Worm (Caenorhabditis elegans): Measurements from ENCODE around the gene Y48E1C.2.

Y48E1C.2 gene

ce11 chrII:13469043-13469652 lies 44.8 kb downstream of the Y48E1C.2 start, which contains the start of gene E01G4.3 (continued):
- TF ChIP-seq unc-130 (GFP tag; optimal IDR thresholded peaks at IDR 0.05) (no peak), ama-1 (optimal IDR thresholded peaks at IDR 0.05) (no peak), nhr-111 (GFP tag; optimal IDR thresholded peaks at IDR 0.05) (no peak), vab-7 (GFP tag; IDR thresholded peaks at IDR 0.05) (no peak), lir-3 (tag; optimal IDR thresholded peaks at IDR 0.05) (no peak), skn-1 (tag; optimal IDR thresholded peaks at IDR 0.05) (no peak), ceh-62 (tag; optimal IDR thresholded peaks at IDR 0.05) (no peak), nhr-11 (tag; optimal IDR thresholded peaks at IDR 0.05) (peak; percentile 94), mdt-29 (GFP tag; IDR thresholded peaks at IDR 0.05) (no peak), fkh-10 (GFP tag; optimal IDR thresholded peaks at IDR 0.05) (no peak), ceh-32 (tag; optimal IDR thresholded peaks at IDR 0.05; ENCODE audit: poor library complexity) (no peak), lin-1 (GFP tag; IDR thresholded peaks at IDR 0.05) (peak; percentile 73; the same call in 1 of the 2 replicates), F44E2.7 (GFP tag; IDR thresholded peaks at IDR 0.05) (no peak), spr-1 (tag; optimal IDR thresholded peaks at IDR 0.05) (peak; percentile 10), cey-2 (tag; optimal IDR thresholded peaks at IDR 0.05; ENCODE audit: borderline replicate concordance, insufficient read depth) (no peak), lim-7 (GFP tag; IDR thresholded peaks at IDR 0.05) (no peak), madf-9 (GFP tag; conservative IDR thresholded peaks at IDR 0.05) (no peak), egl-27 (tag; optimal IDR thresholded peaks at IDR 0.05) (no peak), lin-38 (GFP tag; IDR thresholded peaks at IDR 0.05) (peak; percentile 39; the same call in 1 of the 2 replicates), lin-39 (tag; optimal IDR thresholded peaks at IDR 0.05) (no peak), F37D6.2 (tag; optimal IDR thresholded peaks at IDR 0.05) (no peak), hif-1 (tag; optimal IDR thresholded peaks at IDR 0.05) (peak in 1 of 2 experiments; percentile 91), F26F4.8 (GFP tag; conservative IDR thresholded peaks at IDR 0.05) (no peak), duxl-1 (tag; optimal IDR thresholded peaks at IDR 0.05; ENCODE audit: poor library complexity) (no peak), hlh-11 (tag; optimal IDR thresholded peaks at IDR 0.05) (peak; percentile 95), mxl-2 (GFP tag; conservative IDR thresholded peaks at IDR 0.05) (peak; percentile 100), hlh-30 (tag; optimal IDR thresholded peaks at IDR 0.05; ENCODE audit: insufficient read depth) (peak; percentile 94), nhr-25 (tag; optimal IDR thresholded peaks at IDR 0.05; ENCODE audit: borderline replicate concordance, insufficient read depth) (no peak), daf-12 (tag; optimal IDR thresholded peaks at IDR 0.05) (no peak), lin-29 (GFP tag; IDR thresholded peaks at IDR 0.05) (no peak), dmd-6 (GFP tag; IDR thresholded peaks at IDR 0.05) (peak; percentile 98), sdz-12 (GFP tag; optimal IDR thresholded peaks at IDR 0.05) (no peak), ztf-11 (tag; optimal IDR thresholded peaks at IDR 0.05) (no peak), lin-13 (GFP tag; optimal IDR thresholded peaks at IDR 0.05) (no peak), spr-3 (GFP tag; optimal IDR thresholded peaks at IDR 0.05) (no peak), php-3 (GFP tag; IDR thresholded peaks at IDR 0.05) (peak; percentile 53), nhr-237 (tag; optimal IDR thresholded peaks at IDR 0.05) (no peak), pha-4 (GFP tag; IDR thresholded peaks at IDR 0.05) (no peak), pha-4 (tag; optimal IDR thresholded peaks at IDR 0.05) (no peak), mes-2 (tag; optimal IDR thresholded peaks at IDR 0.05; ENCODE audit: poor library complexity, severe bottlenecking) (peak; percentile 17), Y5F2A.4 (GFP tag; optimal IDR thresholded peaks at IDR 0.05) (no peak), dmd-9 (GFP tag; IDR thresholded peaks at IDR 0.05) (no peak), nhr-28 (tag; optimal IDR thresholded peaks at IDR 0.05) (peak; percentile 94), rbr-2 (tag; optimal IDR thresholded peaks at IDR 0.05) (no peak), nhr-10 (tag; optimal IDR thresholded peaks at IDR 0.05) (peak; percentile 86), hmg-1.1 (GFP tag; IDR thresholded peaks at IDR 0.05) (no peak), zag-1 (tag; optimal IDR thresholded peaks at IDR 0.05) (no peak), ceh-20 (GFP tag; IDR thresholded peaks at IDR 0.05) (peak; percentile 50; the same call in 1 of the 2 replicates), ceh-28 (tag; optimal IDR thresholded peaks at IDR 0.05) (no peak), dpl-1 (GFP tag; optimal IDR thresholded peaks at IDR 0.05) (no peak)
